Fruit fly (Drosophila melanogaster) whole organism, larva: ENCODE measurements around the gene Cyt-c1L.
A peak's percentile ranks its signal among the peaks of the same experiment; 100 is the strongest.

Experiments used
- noc ChIP-seq: fragments of 200-800 bp; sonication (Bioruptor generic); optimal IDR thresholded peaks from 3 replicates; lab custom pipeline; 2019; ENCODE audit warnings: missing biosample characterization, mild to moderate bottlenecking, missing genetic modification characterization, moderate library complexity

Gene Cyt-c1L

dm6 chr3R:29217309-29217708 is 13.4 kb upstream of the Cyt-c1L start:
- no peak for TF ChIP-seq noc (tag; lab: Kevin White, UChicago)

dm6 chr3R:29216484-29216863 is 12.5 kb upstream of the Cyt-c1L start:
- TF ChIP-seq noc (tag; lab: Kevin White, UChicago) = no peak

- TF ChIP-seq noc (tag; lab: Kevin White, UChicago) = no peak
Measured at dm6 chr3R:29215652-29216483, 11.9 kb upstream of the Cyt-c1L start.

dm6 chr3R:29214982-29215533 is 11.1 kb upstream of the Cyt-c1L start:
- peak; percentile 19 for TF ChIP-seq noc (tag; lab: Kevin White, UChicago)

dm6 chr3R:29214262-29214661 is 10.3 kb upstream of the Cyt-c1L start:
- TF ChIP-seq noc (tag; lab: Kevin White, UChicago) = peak; percentile 99

dm6 chr3R:29213416-29213815 is 9.5 kb upstream of the Cyt-c1L start:
- TF ChIP-seq noc (tag; lab: Kevin White, UChicago) = no peak

dm6 chr3R:29212534-29212933 is 8.6 kb upstream of the Cyt-c1L start:
- no peak for TF ChIP-seq noc (tag; lab: Kevin White, UChicago)

dm6 chr3R:29211702-29212101 is 7.8 kb upstream of the Cyt-c1L start:
- TF ChIP-seq noc (tag; lab: Kevin White, UChicago) = no peak

- no peak for TF ChIP-seq noc (tag; lab: Kevin White, UChicago)
Measured at dm6 chr3R:29210542-29211393, 6.8 kb upstream of the Cyt-c1L start.

- TF ChIP-seq noc (tag; lab: Kevin White, UChicago) = no peak
Measured at dm6 chr3R:29210091-29210490, 6.2 kb upstream of the Cyt-c1L start.

dm6 chr3R:29207996-29208395 is 4.1 kb upstream of the Cyt-c1L start:
- TF ChIP-seq noc (tag; lab: Kevin White, UChicago) = peak; percentile 32

dm6 chr3R:29207012-29207656 is 3.2 kb upstream of the Cyt-c1L start:
- peak; percentile 46 for TF ChIP-seq noc (tag; lab: Kevin White, UChicago)

dm6 chr3R:29206198-29207011 is 2.5 kb upstream of the Cyt-c1L start:
- TF ChIP-seq noc (tag; lab: Kevin White, UChicago) = no peak

- no peak for TF ChIP-seq noc (tag; lab: Kevin White, UChicago)
Measured at dm6 chr3R:29204612-29205480, 913 bp upstream of the Cyt-c1L start.
